Fruit fly (Drosophila melanogaster) Kc167 (cell line): ENCODE results near the gene CG33233.

Source experiments
- Myc ChIP-seq: fragments of >200 bp; optimal IDR thresholded peaks from 2 replicates; lab custom pipeline; 2017; ENCODE audit warnings: missing external identifiers
- Sin3A ChIP-seq: fragments of >200 bp; optimal IDR thresholded peaks from 2 replicates; lab custom pipeline; 2018; ENCODE audit warnings: missing external identifiers
- h ChIP-seq: fragments of >200 bp; optimal IDR thresholded peaks from 3 replicates; lab custom pipeline; 2018; ENCODE audit warnings: missing external identifiers
- psq ChIP-seq: fragments of >200 bp; optimal IDR thresholded peaks from 2 replicates; lab custom pipeline; 2017; ENCODE audit warnings: missing external identifiers
- ttk ChIP-seq: sonication (Bioruptor generic); optimal IDR thresholded peaks from 2 replicates; lab custom pipeline; 2017; ENCODE audit warnings: missing external identifiers

DNA sequence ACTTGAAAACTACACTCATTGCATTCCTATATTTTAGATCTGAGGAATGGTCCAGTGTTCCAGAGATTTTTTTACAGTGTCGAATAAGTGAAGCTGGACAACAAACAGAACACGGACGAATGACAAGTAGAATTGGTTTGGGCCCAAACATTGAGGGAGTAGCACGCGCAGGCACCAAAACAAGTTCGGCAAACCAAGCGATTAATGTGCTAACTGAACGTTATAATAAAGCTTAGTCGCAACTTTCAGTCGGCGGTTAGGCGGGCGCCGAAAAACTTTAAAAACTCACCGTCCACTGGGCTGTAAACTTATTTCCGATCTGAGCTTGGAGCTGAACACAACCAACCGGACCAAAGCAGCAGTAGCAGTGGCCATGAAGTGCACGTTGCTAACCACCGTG is 14.4 kb upstream of the CG33233 start, which contains the start of gene CG1143:
- TF ChIP-seq psq (lab: Kevin White, UChicago), result no peak
- no peak for TF ChIP-seq ttk (lab: Kevin White, UChicago)
- no peak for TF ChIP-seq Myc (lab: Kevin White, UChicago)
- TF ChIP-seq Sin3A, result no peak
- no peak for TF ChIP-seq h (lab: Kevin White, UChicago)
